Fruit fly (Drosophila melanogaster): ENCODE measurements around the gene ArgRS.
A peak's percentile ranks its signal among the peaks of the same experiment; 100 is the strongest.

The ArgRS gene

DNA sequence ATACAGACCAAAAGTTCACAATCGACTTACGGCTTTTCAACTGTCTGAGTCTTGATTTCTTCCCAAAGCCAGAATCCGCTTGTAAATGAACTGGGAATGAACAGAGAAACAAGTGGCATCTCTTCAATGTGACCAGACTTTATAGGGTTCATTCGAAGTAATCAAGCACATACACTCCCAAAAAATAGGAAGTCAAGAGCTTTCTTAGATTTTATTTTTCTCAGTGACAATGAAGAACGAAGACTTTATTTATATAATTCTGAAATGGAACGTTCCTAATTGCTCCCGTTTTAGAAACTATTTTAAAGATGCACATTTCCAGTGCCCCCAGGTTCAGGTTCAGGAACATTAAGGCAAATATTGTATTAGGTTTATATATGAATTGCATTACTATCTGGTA, 36.0 kb downstream of the ArgRS start (continued):
- no peak for TF ChIP-seq CG6683 (GFP tag; optimal IDR thresholded peaks at IDR 0.05)
- TF ChIP-seq Scr (GFP tag; IDR thresholded peaks at IDR 0.05; ENCODE audit: partially characterized antibody) = no peak
- no peak for TF ChIP-seq CG6765 (GFP tag; optimal IDR thresholded peaks at IDR 0.05)
- TF ChIP-seq Dip3 (GFP tag; optimal IDR thresholded peaks at IDR 0.05) = no peak
- TF ChIP-seq schlank (tag; optimal IDR thresholded peaks at IDR 0.05) = no peak
- TF ChIP-seq CG30020 (tag; optimal IDR thresholded peaks at IDR 0.05) = no peak
- no peak for TF ChIP-seq Sin3A (optimal IDR thresholded peaks at IDR 0.05)
- peak; percentile 6 for TF ChIP-seq Lhr (GFP tag; optimal IDR thresholded peaks at IDR 0.05)
- TF ChIP-seq CG4820 (GFP tag; optimal IDR thresholded peaks at IDR 0.05) = no peak
- no peak for TF ChIP-seq Dbx (GFP tag; IDR thresholded peaks at IDR 0.05)
- TF ChIP-seq CG3726 (GFP tag; IDR thresholded peaks at IDR 0.05) = no peak
- no peak for TF ChIP-seq dm (GFP tag; optimal IDR thresholded peaks at IDR 0.05)
- peak; percentile 25 for TF ChIP-seq CG8290 (GFP tag; optimal IDR thresholded peaks at IDR 0.05)
- TF ChIP-seq CG8290 (tag; optimal IDR thresholded peaks at IDR 0.05) = no peak
- no peak for TF ChIP-seq CG1529 (GFP tag; optimal IDR thresholded peaks at IDR 0.05)
- no peak for TF ChIP-seq al (GFP tag; IDR thresholded peaks at IDR 0.05)
- no peak for TF ChIP-seq Ada2b (GFP tag; IDR thresholded peaks at IDR 0.05)
- peak; percentile 61 for TF ChIP-seq sens (GFP tag)
- no peak for TF ChIP-seq vnd (GFP tag; IDR thresholded peaks at IDR 0.05; ENCODE audit: partially characterized antibody)
- no peak for TF ChIP-seq CG10209 (GFP tag; optimal IDR thresholded peaks at IDR 0.05)
- no peak for TF ChIP-seq CG18011 (GFP tag; optimal IDR thresholded peaks at IDR 0.05)
- TF ChIP-seq psq (GFP tag; optimal IDR thresholded peaks at IDR 0.05) = no peak
- TF ChIP-seq ken (GFP tag; IDR thresholded peaks at IDR 0.05) = no peak
- TF ChIP-seq CG34422 (GFP tag; IDR thresholded peaks at IDR 0.05) = no peak

DNA sequence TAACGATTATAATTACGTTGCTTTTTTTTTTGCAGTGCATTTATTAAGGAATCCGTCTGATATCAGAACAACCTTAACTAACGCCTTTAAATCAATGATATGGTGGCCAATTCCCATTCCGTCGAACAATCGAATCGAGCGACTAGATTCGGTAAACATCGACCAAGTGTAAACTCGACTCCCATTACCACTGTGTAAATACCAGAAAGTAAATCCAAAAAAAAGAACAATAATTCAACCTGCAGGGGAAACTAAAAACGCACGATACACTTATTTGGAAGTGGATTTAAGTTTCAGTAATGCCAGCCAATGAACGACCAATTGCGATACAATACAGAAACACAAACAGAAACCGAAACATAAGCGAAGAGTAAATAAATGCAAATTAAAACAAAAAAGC, 38.4 kb downstream of the ArgRS start:
- TF ChIP-seq CG11504 (tag; optimal IDR thresholded peaks at IDR 0.05) = no peak
- TF ChIP-seq CG15514 (GFP tag; optimal IDR thresholded peaks at IDR 0.05) = peak; percentile 3
- peak; percentile 7 for TF ChIP-seq CG2120 (GFP tag; optimal IDR thresholded peaks at IDR 0.05)
- TF ChIP-seq bab2 (GFP tag; optimal IDR thresholded peaks at IDR 0.05) = peak; percentile 10
- no peak for TF ChIP-seq Camta (GFP tag; optimal IDR thresholded peaks at IDR 0.05)
- no peak for TF ChIP-seq luna (GFP tag; optimal IDR thresholded peaks at IDR 0.05)
- no peak for TF ChIP-seq YL-1 (GFP tag; optimal IDR thresholded peaks at IDR 0.05)
- peak; percentile 17 for TF ChIP-seq BtbVII (GFP tag; optimal IDR thresholded peaks at IDR 0.05)
- TF ChIP-seq CG3407 (GFP tag; optimal IDR thresholded peaks at IDR 0.05) = no peak
- TF ChIP-seq sens-2 (GFP tag; IDR thresholded peaks at IDR 0.05) = no peak
- peak; percentile 21 for TF ChIP-seq CG2678 (tag; optimal IDR thresholded peaks at IDR 0.05)
- no peak for TF ChIP-seq schlank (tag; optimal IDR thresholded peaks at IDR 0.05)
- no peak for TF ChIP-seq CG4424 (GFP tag; optimal IDR thresholded peaks at IDR 0.05)
- TF ChIP-seq abd-A (tag; optimal IDR thresholded peaks at IDR 0.05) = no peak
- no peak for TF ChIP-seq Mes4 (GFP tag; optimal IDR thresholded peaks at IDR 0.05)
- no peak for TF ChIP-seq CG18619 (GFP tag; optimal IDR thresholded peaks at IDR 0.05)
- TF ChIP-seq Hey (tag; optimal IDR thresholded peaks at IDR 0.05) = no peak
- TF ChIP-seq CG1647 (GFP tag; optimal IDR thresholded peaks at IDR 0.05) = no peak
- no peak for TF ChIP-seq CG2712 (tag; optimal IDR thresholded peaks at IDR 0.05)
- no peak for TF ChIP-seq Tbp (GFP tag; optimal IDR thresholded peaks at IDR 0.05)
- no peak for TF ChIP-seq gsb-n (tag; optimal IDR thresholded peaks at IDR 0.05)
- no peak for TF ChIP-seq ttk (GFP tag; IDR thresholded peaks at IDR 0.05)
- no peak for TF ChIP-seq Mad (GFP tag; optimal IDR thresholded peaks at IDR 0.05)
- TF ChIP-seq Hr78 (GFP tag; optimal IDR thresholded peaks at IDR 0.05) = no peak
- no peak for TF ChIP-seq CG15073 (GFP tag; optimal IDR thresholded peaks at IDR 0.05)
- TF ChIP-seq CG34224 (GFP tag; IDR thresholded peaks at IDR 0.05; ENCODE audit: partially characterized antibody) = no peak
- no peak for TF ChIP-seq CG8281 (tag; optimal IDR thresholded peaks at IDR 0.05)
- no peak for TF ChIP-seq slou (GFP tag; optimal IDR thresholded peaks at IDR 0.05)
- no peak for TF ChIP-seq Hr3 (GFP tag; optimal IDR thresholded peaks at IDR 0.05)
- no peak for TF ChIP-seq Sin3A (optimal IDR thresholded peaks at IDR 0.05)
- TF ChIP-seq Sox102F (GFP tag; optimal IDR thresholded peaks at IDR 0.05) = no peak
